Worm (Caenorhabditis elegans): ENCODE data around the gene K02E10.4.

K02E10.4 gene

ce11 chrX:2450994-2451393, 32.1 kb upstream of the K02E10.4 start:
- no peak for TF ChIP-seq flt-1 (GFP tag; IDR thresholded peaks at IDR 0.05)
- 0 out of 2 replicates have a peak, but pooled peaks have one; percentile 42 for TF ChIP-seq tab-1 (GFP tag; IDR thresholded peaks at IDR 0.05)

- TF ChIP-seq ztf-23 (GFP tag; IDR thresholded peaks at IDR 0.05) (no peak), med-1 (GFP tag; optimal IDR thresholded peaks at IDR 0.05; ENCODE audit: insufficient read depth) (no peak), T22C8.4 (GFP tag; IDR thresholded peaks at IDR 0.05) (no peak), tab-1 (GFP tag; IDR thresholded peaks at IDR 0.05) (no peak), ref-1 (GFP tag; conservative IDR thresholded peaks at IDR 0.05) (no peak), klf-2 (GFP tag; conservative IDR thresholded peaks at IDR 0.05) (no peak), ztf-29 (GFP tag; IDR thresholded peaks at IDR 0.05) (no peak), flt-1 (GFP tag; IDR thresholded peaks at IDR 0.05) (no peak), cog-1 (tag; optimal IDR thresholded peaks at IDR 0.05) (no peak)
Measured at ce11 chrX:2452297-2452696, 30.8 kb upstream of the K02E10.4 start.

ce11 chrX:2452716-2453115, 30.3 kb upstream of the K02E10.4 start:
- TF ChIP-seq ref-1 (GFP tag; conservative IDR thresholded peaks at IDR 0.05) = no peak
- TF ChIP-seq ztf-29 (GFP tag; IDR thresholded peaks at IDR 0.05) = no peak
- no peak for TF ChIP-seq med-1 (GFP tag; optimal IDR thresholded peaks at IDR 0.05; ENCODE audit: insufficient read depth)
- TF ChIP-seq flt-1 (GFP tag; IDR thresholded peaks at IDR 0.05) = 0 out of 2 replicates have a peak, but pooled peaks have one; percentile 25
- TF ChIP-seq klf-2 (GFP tag; conservative IDR thresholded peaks at IDR 0.05) = no peak
- no peak for TF ChIP-seq cog-1 (tag; optimal IDR thresholded peaks at IDR 0.05)
- no peak for TF ChIP-seq ztf-23 (GFP tag; IDR thresholded peaks at IDR 0.05)
- no peak for TF ChIP-seq T22C8.4 (GFP tag; IDR thresholded peaks at IDR 0.05)
- 0 out of 2 replicates have a peak, but pooled peaks have one; percentile 53 for TF ChIP-seq tab-1 (GFP tag; IDR thresholded peaks at IDR 0.05)

- no peak for TF ChIP-seq ztf-23 (GFP tag; IDR thresholded peaks at IDR 0.05)
- no peak for TF ChIP-seq T22C8.4 (GFP tag; IDR thresholded peaks at IDR 0.05)
- TF ChIP-seq cog-1 (tag; optimal IDR thresholded peaks at IDR 0.05) = no peak
- TF ChIP-seq tab-1 (GFP tag; IDR thresholded peaks at IDR 0.05) = no peak
- TF ChIP-seq ref-1 (GFP tag; conservative IDR thresholded peaks at IDR 0.05) = no peak
- TF ChIP-seq med-1 (GFP tag; optimal IDR thresholded peaks at IDR 0.05; ENCODE audit: insufficient read depth) = no peak
- TF ChIP-seq klf-2 (GFP tag; conservative IDR thresholded peaks at IDR 0.05) = no peak
- TF ChIP-seq flt-1 (GFP tag; IDR thresholded peaks at IDR 0.05) = no peak
Measured at ce11 chrX:2454914-2455313, 28.1 kb upstream of the K02E10.4 start.

- TF ChIP-seq T22C8.4 (GFP tag; IDR thresholded peaks at IDR 0.05) = no peak
- TF ChIP-seq tab-1 (GFP tag; IDR thresholded peaks at IDR 0.05) = no peak
- TF ChIP-seq ztf-23 (GFP tag; IDR thresholded peaks at IDR 0.05) = no peak
Measured at ce11 chrX:2456141-2456540, 26.9 kb upstream of the K02E10.4 start.

ce11 chrX:2457461-2457860, 25.6 kb upstream of the K02E10.4 start:
- TF ChIP-seq T22C8.4 (GFP tag; IDR thresholded peaks at IDR 0.05) = no peak

ce11 chrX:2459793-2460192, 23.3 kb upstream of the K02E10.4 start, which contains the start of gene fox-1:
Gene fox-1 (minus strand): TSS chrX:2459893.
- TF ChIP-seq T22C8.4 (GFP tag; IDR thresholded peaks at IDR 0.05) = no peak
- no peak for TF ChIP-seq flt-1 (GFP tag; IDR thresholded peaks at IDR 0.05)
- TF ChIP-seq ref-1 (GFP tag; conservative IDR thresholded peaks at IDR 0.05) = no peak
- no peak for TF ChIP-seq ztf-29 (GFP tag; IDR thresholded peaks at IDR 0.05)

ce11 chrX:2461742-2462141, 21.3 kb upstream of the K02E10.4 start:
- no peak for TF ChIP-seq ztf-23 (GFP tag; IDR thresholded peaks at IDR 0.05)

- TF ChIP-seq cog-1 (tag; optimal IDR thresholded peaks at IDR 0.05) = no peak
- TF ChIP-seq tab-1 (GFP tag; IDR thresholded peaks at IDR 0.05) = no peak
- no peak for TF ChIP-seq klf-2 (GFP tag; conservative IDR thresholded peaks at IDR 0.05)
- no peak for TF ChIP-seq ref-1 (GFP tag; conservative IDR thresholded peaks at IDR 0.05)
- no peak for TF ChIP-seq T22C8.4 (GFP tag; IDR thresholded peaks at IDR 0.05)
- no peak for TF ChIP-seq ztf-23 (GFP tag; IDR thresholded peaks at IDR 0.05)
- TF ChIP-seq ztf-29 (GFP tag; IDR thresholded peaks at IDR 0.05) = no peak
Measured at ce11 chrX:2464064-2464463, 19.0 kb upstream of the K02E10.4 start.

- no peak for TF ChIP-seq ztf-23 (GFP tag; IDR thresholded peaks at IDR 0.05)
- no peak for TF ChIP-seq T22C8.4 (GFP tag; IDR thresholded peaks at IDR 0.05)
- no peak for TF ChIP-seq ref-1 (GFP tag; conservative IDR thresholded peaks at IDR 0.05)
- no peak for TF ChIP-seq cog-1 (tag; optimal IDR thresholded peaks at IDR 0.05)
- no peak for TF ChIP-seq klf-2 (GFP tag; conservative IDR thresholded peaks at IDR 0.05)
- TF ChIP-seq med-1 (GFP tag; optimal IDR thresholded peaks at IDR 0.05; ENCODE audit: insufficient read depth) = no peak
- no peak for TF ChIP-seq flt-1 (GFP tag; IDR thresholded peaks at IDR 0.05)
- no peak for TF ChIP-seq ztf-29 (GFP tag; IDR thresholded peaks at IDR 0.05)
- no peak for TF ChIP-seq tab-1 (GFP tag; IDR thresholded peaks at IDR 0.05)
Measured at ce11 chrX:2471303-2471702, 11.8 kb upstream of the K02E10.4 start, which contains the start of gene R04B3.1. Gene R04B3.1 (minus strand): TSS chrX:2471403.

- TF ChIP-seq tab-1 (GFP tag; IDR thresholded peaks at IDR 0.05) = no peak
- TF ChIP-seq cog-1 (tag; optimal IDR thresholded peaks at IDR 0.05) = no peak
- TF ChIP-seq med-1 (GFP tag; optimal IDR thresholded peaks at IDR 0.05; ENCODE audit: insufficient read depth) = no peak
- TF ChIP-seq T22C8.4 (GFP tag; IDR thresholded peaks at IDR 0.05) = no peak
- TF ChIP-seq ref-1 (GFP tag; conservative IDR thresholded peaks at IDR 0.05) = no peak
- TF ChIP-seq ztf-29 (GFP tag; IDR thresholded peaks at IDR 0.05) = no peak
- TF ChIP-seq flt-1 (GFP tag; IDR thresholded peaks at IDR 0.05) = no peak
- TF ChIP-seq klf-2 (GFP tag; conservative IDR thresholded peaks at IDR 0.05) = no peak
- no peak for TF ChIP-seq ztf-23 (GFP tag; IDR thresholded peaks at IDR 0.05)
Measured at ce11 chrX:2473618-2474017, 9.4 kb upstream of the K02E10.4 start, which contains the start of gene R04B3.2. Gene R04B3.2 (minus strand): TSS chrX:2473718.
